Worm (Caenorhabditis elegans): ENCODE measurements around the gene srlf-34.

Gene srlf-34

ce11 chrII:10300954-10301353 is 11.1 kb upstream of the srlf-34 start, which contains the start of gene mdt-22 (continued):
- TF ChIP-seq Y116A8C.19 (tag; optimal IDR thresholded peaks at IDR 0.05; ENCODE audit: borderline replicate concordance) (no peak), mep-1 (tag; optimal IDR thresholded peaks at IDR 0.05) (peak; percentile 91), lin-15B (tag; optimal IDR thresholded peaks at IDR 0.05) (peak; percentile 85), xbp-1 (tag; optimal IDR thresholded peaks at IDR 0.05) (peak; percentile 71), elt-3 (tag; optimal IDR thresholded peaks at IDR 0.05) (peak in 2 of 6 experiments; percentile 2 to 4), blmp-1 (tag; optimal IDR thresholded peaks at IDR 0.05) (peak; percentile 52), swsn-7 (tag; optimal IDR thresholded peaks at IDR 0.05) (peak; percentile 80), unc-98 (GFP tag; IDR thresholded peaks at IDR 0.05) (peak; percentile 43; the same call in 1 of the 2 replicates), snpc-4 (tag; optimal IDR thresholded peaks at IDR 0.05) (peak; percentile 45), fos-1 (tag; optimal IDR thresholded peaks at IDR 0.05) (no peak), unc-130 (tag; optimal IDR thresholded peaks at IDR 0.05) (peak; percentile 45), pax-3 (tag; optimal IDR thresholded peaks at IDR 0.05) (peak; percentile 74), nhr-20 (tag; optimal IDR thresholded peaks at IDR 0.05) (peak; percentile 77), mab-9 (GFP tag; IDR thresholded peaks at IDR 0.05) (peak; percentile 72), ama-1 (optimal IDR thresholded peaks at IDR 0.05) (peak; percentile 27), lsy-2 (tag; optimal IDR thresholded peaks at IDR 0.05) (peak; percentile 82 to 86), lir-3 (tag; optimal IDR thresholded peaks at IDR 0.05; ENCODE audit: poor library complexity) (peak; percentile 73), mef-2 (tag; optimal IDR thresholded peaks at IDR 0.05) (peak; percentile 25), irx-1 (tag; optimal IDR thresholded peaks at IDR 0.05) (peak; percentile 60), nhr-237 (tag; optimal IDR thresholded peaks at IDR 0.05) (no peak), nhr-85 (tag) (peak; percentile 82), aly-2 (tag; optimal IDR thresholded peaks at IDR 0.05) (peak; percentile 64), ets-5 (GFP tag; IDR thresholded peaks at IDR 0.05) (no peak), zag-1 (tag; optimal IDR thresholded peaks at IDR 0.05) (no peak), lin-39 (tag; optimal IDR thresholded peaks at IDR 0.05) (peak; percentile 45), egl-27 (tag; optimal IDR thresholded peaks at IDR 0.05) (no peak), fkh-8 (tag; optimal IDR thresholded peaks at IDR 0.05) (peak; percentile 73), ztf-4 (tag; optimal IDR thresholded peaks at IDR 0.05) (no peak), sup-37 (GFP tag; optimal IDR thresholded peaks at IDR 0.05) (no peak), nhr-47 (tag; optimal IDR thresholded peaks at IDR 0.05) (peak; percentile 87), zip-4 (GFP tag; optimal IDR thresholded peaks at IDR 0.05) (peak; percentile 39), nhr-76 (tag; optimal IDR thresholded peaks at IDR 0.05) (no peak), nhr-71 (tag; optimal IDR thresholded peaks at IDR 0.05) (peak; percentile 83), nhr-19 (GFP tag; conservative IDR thresholded peaks at IDR 0.05) (peak; percentile 81), lin-13 (GFP tag; optimal IDR thresholded peaks at IDR 0.05) (peak; percentile 80), jun-1 (tag; optimal IDR thresholded peaks at IDR 0.05) (peak; percentile 55), aha-1 (tag; optimal IDR thresholded peaks at IDR 0.05) (no peak), ceh-63 (GFP tag; optimal IDR thresholded peaks at IDR 0.05) (no peak), ces-1 (GFP tag; optimal IDR thresholded peaks at IDR 0.05) (no peak), fkh-4 (tag; optimal IDR thresholded peaks at IDR 0.05; ENCODE audit: borderline replicate concordance) (no peak), unc-30 (tag; optimal IDR thresholded peaks at IDR 0.05) (no peak), hpl-2 (GFP tag; optimal IDR thresholded peaks at IDR 0.05) (no peak), nhr-84 (tag; optimal IDR thresholded peaks at IDR 0.05) (no peak), grh-1 (GFP tag; IDR thresholded peaks at IDR 0.05) (peak; percentile 41; the same call in 1 of the 2 replicates), nhr-11 (tag; optimal IDR thresholded peaks at IDR 0.05) (no peak), nhr-77 (tag; optimal IDR thresholded peaks at IDR 0.05) (peak; percentile 68), mdl-1 (tag; optimal IDR thresholded peaks at IDR 0.05) (peak in 1 of 2 experiments; percentile 51), elt-2 (tag; optimal IDR thresholded peaks at IDR 0.05) (no peak), C34B4.2 (tag; optimal IDR thresholded peaks at IDR 0.05) (no peak), hlh-4 (tag; optimal IDR thresholded peaks at IDR 0.05) (no peak), hlh-17 (GFP tag; optimal IDR thresholded peaks at IDR 0.05; ENCODE audit: borderline replicate concordance) (no peak), fkh-10 (GFP tag; optimal IDR thresholded peaks at IDR 0.05) (peak; percentile 63), skn-1 (tag; optimal IDR thresholded peaks at IDR 0.05) (peak; percentile 72), isw-1 (GFP tag; IDR thresholded peaks at IDR 0.05) (peak; percentile 78)

All from whole organism, L1 larva.